Worm (Caenorhabditis elegans): ENCODE measurements around the gene tbcc-1.

Gene tbcc-1

ce11 chrIII:2816205-2816923, 28.1 kb downstream of the tbcc-1 start:
- TF ChIP-seq lsy-2 (tag; optimal IDR thresholded peaks at IDR 0.05) (peak in 1 of 2 experiments; percentile 13), mab-5 (tag; optimal IDR thresholded peaks at IDR 0.05) (no peak)

DNA sequence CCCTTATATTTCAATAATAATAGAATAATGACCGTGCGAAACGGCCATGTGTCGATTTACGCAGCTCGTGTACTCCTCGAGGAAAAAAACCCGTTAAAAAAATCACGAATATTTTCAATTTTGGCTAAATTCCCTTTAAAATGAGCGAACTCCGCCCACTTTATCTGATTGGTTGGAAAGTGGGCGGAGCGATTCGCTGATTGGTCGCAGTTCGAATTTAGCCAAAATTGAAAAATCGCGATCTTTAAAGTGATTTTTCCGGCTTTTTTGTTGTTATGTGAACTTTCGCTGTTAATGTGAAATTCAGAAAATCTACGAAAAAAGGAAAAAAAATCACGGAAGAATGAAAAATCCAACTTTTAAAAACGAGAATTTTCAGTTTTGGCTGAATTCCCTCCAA, 29.6 kb downstream of the tbcc-1 start:
- no peak for TF ChIP-seq unc-39 (tag; optimal IDR thresholded peaks at IDR 0.05)
- TF ChIP-seq ztf-11 (tag; optimal IDR thresholded peaks at IDR 0.05), result no peak
- no peak for TF ChIP-seq skn-1 (tag; optimal IDR thresholded peaks at IDR 0.05)
- TF ChIP-seq ZK546.5 (tag; optimal IDR thresholded peaks at IDR 0.05), result no peak
- TF ChIP-seq F13H6.1 (tag; optimal IDR thresholded peaks at IDR 0.05), result no peak
- no peak for TF ChIP-seq lsy-2 (tag; optimal IDR thresholded peaks at IDR 0.05)
- no peak for TF ChIP-seq mbf-1 (tag; optimal IDR thresholded peaks at IDR 0.05)
- TF ChIP-seq sma-3 (GFP tag; optimal IDR thresholded peaks at IDR 0.05), result no peak
- TF ChIP-seq egl-27 (tag; optimal IDR thresholded peaks at IDR 0.05), result no peak
- no peak for TF ChIP-seq elt-1 (tag; optimal IDR thresholded peaks at IDR 0.05)
- no peak for TF ChIP-seq lin-11 (tag; optimal IDR thresholded peaks at IDR 0.05)
- TF ChIP-seq nhr-237 (tag; optimal IDR thresholded peaks at IDR 0.05), result no peak
- TF ChIP-seq ztf-4 (tag; optimal IDR thresholded peaks at IDR 0.05), result no peak
- no peak for TF ChIP-seq blmp-1 (tag; optimal IDR thresholded peaks at IDR 0.05; ENCODE audit: insufficient read depth)
- TF ChIP-seq ceh-82 (tag; optimal IDR thresholded peaks at IDR 0.05), result no peak

- TF ChIP-seq nhr-77 (tag; optimal IDR thresholded peaks at IDR 0.05) (no peak), crh-2 (tag; optimal IDR thresholded peaks at IDR 0.05) (no peak), ztf-1 (GFP tag; conservative IDR thresholded peaks at IDR 0.05) (no peak), nhr-21 (tag; optimal IDR thresholded peaks at IDR 0.05) (no peak), nhr-237 (tag; optimal IDR thresholded peaks at IDR 0.05) (no peak), nhr-129 (tag; optimal IDR thresholded peaks at IDR 0.05) (no peak), ztf-4 (tag; optimal IDR thresholded peaks at IDR 0.05) (no peak), ztf-11 (tag; optimal IDR thresholded peaks at IDR 0.05) (no peak), aly-2 (tag; optimal IDR thresholded peaks at IDR 0.05) (no peak), ceh-16 (tag; optimal IDR thresholded peaks at IDR 0.05) (no peak), Y55F3AM.14 (GFP tag; optimal IDR thresholded peaks at IDR 0.05) (no peak), R02D3.7 (tag; optimal IDR thresholded peaks at IDR 0.05) (no peak)
Measured at ce11 chrIII:2818980-2819379, 30.7 kb downstream of the tbcc-1 start, which contains the start of gene pipp-4P. TSS of gene pipp-4P (plus strand) at chrIII:2819280.

- no peak for TF ChIP-seq crh-2 (tag; optimal IDR thresholded peaks at IDR 0.05)
- TF ChIP-seq C34F6.9 (tag; optimal IDR thresholded peaks at IDR 0.05), result no peak
- no peak for TF ChIP-seq ceh-16 (tag; optimal IDR thresholded peaks at IDR 0.05)
- no peak for TF ChIP-seq mbf-1 (tag; optimal IDR thresholded peaks at IDR 0.05)
- no peak for TF ChIP-seq unc-39 (tag; optimal IDR thresholded peaks at IDR 0.05)
- TF ChIP-seq ztf-4 (tag; optimal IDR thresholded peaks at IDR 0.05), result no peak
- no peak for TF ChIP-seq nhr-12 (tag; optimal IDR thresholded peaks at IDR 0.05)
- TF ChIP-seq mdl-1 (tag; optimal IDR thresholded peaks at IDR 0.05), result no peak
- no peak for TF ChIP-seq elt-1 (tag; optimal IDR thresholded peaks at IDR 0.05)
- no peak for TF ChIP-seq lin-39 (tag; optimal IDR thresholded peaks at IDR 0.05)
- TF ChIP-seq fos-1 (tag; optimal IDR thresholded peaks at IDR 0.05), result no peak
- TF ChIP-seq nhr-77 (tag; optimal IDR thresholded peaks at IDR 0.05), result no peak
- TF ChIP-seq R02D3.7 (tag; optimal IDR thresholded peaks at IDR 0.05), result no peak
- no peak for TF ChIP-seq lin-11 (tag; optimal IDR thresholded peaks at IDR 0.05)
- TF ChIP-seq alr-1 (tag; optimal IDR thresholded peaks at IDR 0.05), result no peak
- TF ChIP-seq nhr-237 (tag; optimal IDR thresholded peaks at IDR 0.05), result no peak
Measured at ce11 chrIII:2826770-2827169, 38.5 kb downstream of the tbcc-1 start, which contains the start of gene Y71H2AM.1. TSS of gene Y71H2AM.1 (plus strand) at chrIII:2827070.

DNA sequence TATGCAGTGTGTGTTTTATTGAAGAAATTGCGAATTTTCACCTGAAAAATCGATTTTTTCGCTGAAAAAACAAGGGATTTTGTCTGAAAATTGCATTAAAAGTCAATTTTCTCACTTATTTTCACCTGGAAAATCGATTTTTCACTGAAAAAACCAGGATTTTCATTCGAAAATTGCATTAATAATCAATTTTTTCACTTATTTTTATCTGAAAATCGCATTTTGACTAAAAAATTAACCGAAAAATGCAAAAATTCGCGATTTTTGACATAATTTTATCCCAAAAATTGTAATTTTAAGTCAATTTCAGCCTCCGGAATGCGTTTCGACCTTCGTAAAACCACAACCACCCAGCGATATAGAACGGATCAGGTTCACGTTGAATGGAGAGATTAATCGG, 44.2 kb downstream of the tbcc-1 start, which contains the start of gene Y71H2AM.29:
TSS of gene Y71H2AM.29 (plus strand) at position 301 of the 400 bp plus-strand sequence.
- no peak for TF ChIP-seq aly-2 (tag; optimal IDR thresholded peaks at IDR 0.05)

DNA sequence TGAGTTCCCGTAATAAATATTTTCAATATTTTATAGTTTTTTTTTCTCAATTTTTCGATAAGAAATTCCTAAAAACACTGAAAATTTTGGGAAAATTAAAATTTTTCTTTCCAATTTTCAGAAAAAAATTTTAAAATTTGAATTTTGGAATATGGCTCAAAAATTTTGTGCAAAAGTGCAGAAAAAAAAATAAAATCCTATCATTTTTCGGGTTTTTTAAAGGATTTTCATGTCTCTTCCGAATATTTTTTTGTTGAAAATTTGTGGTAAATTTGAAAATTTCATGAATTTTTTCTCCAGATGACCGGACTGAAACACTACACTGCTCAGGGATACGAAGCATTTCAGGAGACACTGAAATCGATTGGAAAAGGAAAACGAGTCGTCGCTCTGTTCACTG, 46.1 kb downstream of the tbcc-1 start, which contains the start of gene txdc-17:
TSS of gene txdc-17 (plus strand) at position 301 of the 400 bp plus-strand sequence.
- TF ChIP-seq ZK546.5 (tag; optimal IDR thresholded peaks at IDR 0.05), result no peak
- no peak for TF ChIP-seq nhr-12 (tag; optimal IDR thresholded peaks at IDR 0.05)
- no peak for TF ChIP-seq elt-3 (tag; optimal IDR thresholded peaks at IDR 0.05)
- TF ChIP-seq crh-2 (tag; optimal IDR thresholded peaks at IDR 0.05), result no peak
- no peak for TF ChIP-seq nhr-6 (tag; optimal IDR thresholded peaks at IDR 0.05)
- no peak for TF ChIP-seq R02D3.7 (tag; optimal IDR thresholded peaks at IDR 0.05)
- no peak for TF ChIP-seq nhr-10 (tag; optimal IDR thresholded peaks at IDR 0.05)
- TF ChIP-seq C34F6.9 (tag; optimal IDR thresholded peaks at IDR 0.05), result no peak
- no peak for TF ChIP-seq sma-9 (GFP tag; optimal IDR thresholded peaks at IDR 0.05)
- TF ChIP-seq sma-9 (tag; optimal IDR thresholded peaks at IDR 0.05), result no peak
- TF ChIP-seq nhr-237 (tag; optimal IDR thresholded peaks at IDR 0.05), result no peak
- no peak for TF ChIP-seq aly-2 (tag; optimal IDR thresholded peaks at IDR 0.05)
- TF ChIP-seq Y55F3AM.14 (GFP tag; optimal IDR thresholded peaks at IDR 0.05), result no peak
- no peak for TF ChIP-seq lin-11 (tag; optimal IDR thresholded peaks at IDR 0.05)
- TF ChIP-seq dmd-4 (tag; optimal IDR thresholded peaks at IDR 0.05), result no peak
- TF ChIP-seq ceh-16 (tag; optimal IDR thresholded peaks at IDR 0.05), result no peak
- TF ChIP-seq unc-39 (tag; optimal IDR thresholded peaks at IDR 0.05), result no peak
- no peak for TF ChIP-seq snpc-4 (tag; optimal IDR thresholded peaks at IDR 0.05)
- no peak for TF ChIP-seq alr-1 (tag; optimal IDR thresholded peaks at IDR 0.05)
- TF ChIP-seq blmp-1 (tag; optimal IDR thresholded peaks at IDR 0.05; ENCODE audit: insufficient read depth), result no peak

Measured in whole organism, L2 larva.